In the genomic region with DNA sequence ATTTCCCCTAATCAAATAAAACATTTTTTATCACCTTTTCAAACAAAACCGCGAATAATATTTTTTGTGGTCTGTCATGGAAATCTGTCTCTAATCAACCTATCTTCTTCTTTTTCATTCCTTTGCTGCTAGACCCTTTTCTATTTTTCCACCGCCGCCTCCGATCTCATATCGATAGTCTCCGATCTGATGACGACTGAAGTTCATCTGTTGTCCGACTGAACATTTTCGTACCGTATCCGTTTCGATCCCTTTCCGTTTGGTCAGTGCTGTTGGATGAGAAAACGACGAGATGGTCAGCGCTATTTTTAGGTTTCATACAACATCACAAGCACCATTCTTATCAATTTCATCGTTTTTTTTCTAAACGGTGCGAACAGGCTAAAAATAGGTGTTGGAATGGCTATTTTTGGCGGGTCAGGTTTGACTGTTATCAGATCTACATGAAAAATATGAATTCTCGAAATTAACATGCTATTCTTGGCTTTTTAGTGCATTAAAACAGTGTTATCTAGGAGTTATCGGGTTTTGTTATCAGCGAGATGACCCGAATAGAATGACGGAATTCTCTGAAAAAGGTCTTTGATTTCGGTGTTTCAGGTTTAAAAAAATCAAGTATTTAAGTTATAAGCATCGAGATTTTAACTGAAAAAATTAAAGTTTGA, we compare ENCODE assay signal across 1 worm cellular context.
TF ChIP-seq lines count a peak whose summit lies in the region.

No protein-coding gene starts in this region.

TF ChIP-seq in whole organism, L1 larva, 84 proteins besides CTCF, POLR2A, EP300 and RAD21 (continued from another document):
- TF ChIP-seq fkh-10 (GFP tag; optimal IDR thresholded peaks at IDR 0.05; lab: Kevin White, UChicago) (no peak), nhr-20 (tag; optimal IDR thresholded peaks at IDR 0.05; lab: Kevin White, UChicago) (peak; percentile 75)
